Fruit fly (Drosophila melanogaster): ENCODE measurements around the gene Alp11.

- TF ChIP-seq Vsx2 (GFP tag; optimal IDR thresholded peaks at IDR 0.05; ENCODE audit: partially characterized antibody) (no peak), pan (optimal IDR thresholded peaks at IDR 0.05) (no peak), psq (GFP tag; optimal IDR thresholded peaks at IDR 0.05) (peak; percentile 15), sv (GFP tag; optimal IDR thresholded peaks at IDR 0.05) (no peak)
These were observed 6.1 kb downstream of the Alp11 start, which contains the start of gene Chsy for dm6 chrX:15593477-15594229.

Measured in whole organism, wandering third instar larva.